Fruit fly (Drosophila melanogaster) whole organism, embryonic: ENCODE results near the gene CG17816.

ENCODE experiments used
- Blimp-1 ChIP-seq: fragments of 200-800 bp; sonication (Bioruptor generic); optimal IDR thresholded peaks from 3 replicates; lab custom pipeline; 2018; ENCODE audit warnings: missing biosample characterization, missing genetic modification characterization, mild to moderate bottlenecking, moderate library complexity, missing genetic modification reagents
- CG10565 ChIP-seq: fragments of 200-800 bp; sonication (Bioruptor generic); optimal IDR thresholded peaks from 3 replicates; lab custom pipeline; 2016; ENCODE audit warnings: missing biosample characterization, mild to moderate bottlenecking, missing genetic modification characterization
- CG12942 ChIP-seq: fragments of 200-800 bp; sonication (Bioruptor generic); optimal IDR thresholded peaks from 3 replicates; lab custom pipeline; 2016; ENCODE audit warnings: missing biosample characterization, missing genetic modification characterization
- CG13775 ChIP-seq: fragments of 200-800 bp; sonication (Bioruptor generic); optimal IDR thresholded peaks from 3 replicates; lab custom pipeline; 2017; ENCODE audit warnings: missing biosample characterization, mild to moderate bottlenecking, missing genetic modification characterization
- CG14050 ChIP-seq: fragments of 200-800 bp; sonication (Bioruptor generic); IDR thresholded peaks from 3 replicates; pipeline ENCODE4 v1.3.6; 2022; ENCODE audit warnings: missing biosample characterization, missing genetic modification characterization
- CG14860 ChIP-seq: fragments of 200-800 bp; sonication (Bioruptor generic); IDR thresholded peaks from 3 replicates; pipeline ENCODE4 v1.3.6; 2022; ENCODE audit warnings: missing biosample characterization, missing genetic modification characterization; ENCODE audit not compliant: partially characterized antibody
- CG15073 ChIP-seq: fragments of 200-800 bp; sonication (Bioruptor generic); optimal IDR thresholded peaks from 2 replicates; lab custom pipeline; 2016; ENCODE audit warnings: missing biosample characterization, missing genetic modification characterization
- CG16815 ChIP-seq: fragments of 200-800 bp; sonication (Bioruptor generic); optimal IDR thresholded peaks from 3 replicates; lab custom pipeline; 2017; ENCODE audit warnings: missing biosample characterization, mild to moderate bottlenecking, missing genetic modification characterization
- CG2202 ChIP-seq: fragments of 200-800 bp; sonication (Bioruptor generic); optimal IDR thresholded peaks from 2 replicates; lab custom pipeline; 2018; ENCODE audit warnings: missing biosample characterization, mild to moderate bottlenecking, missing genetic modification characterization
- CG2889 ChIP-seq: fragments of 200-800 bp; sonication (Bioruptor generic); IDR thresholded peaks from 3 replicates; pipeline ENCODE4 v1.3.6; 2022; ENCODE audit warnings: missing biosample characterization, missing genetic modification characterization
- CG3163 ChIP-seq: fragments of 200-800 bp; sonication (Bioruptor generic); optimal IDR thresholded peaks from 3 replicates; lab custom pipeline; 2016; ENCODE audit warnings: missing biosample characterization, missing genetic modification characterization
- CG32767 ChIP-seq: fragments of 200-800 bp; sonication (Bioruptor generic); IDR thresholded peaks from 2 replicates; pipeline ENCODE4 v1.3.6; 2022; ENCODE audit warnings: missing biosample characterization, missing genetic modification characterization
- CG4707 ChIP-seq: fragments of 200-800 bp; sonication (Bioruptor generic); optimal IDR thresholded peaks from 2 replicates; lab custom pipeline; 2018; ENCODE audit warnings: missing biosample characterization, mild to moderate bottlenecking, missing genetic modification characterization, moderate library complexity
- CG4854 ChIP-seq: fragments of 200-800 bp; sonication (Bioruptor generic); optimal IDR thresholded peaks from 2 replicates; lab custom pipeline; 2016; ENCODE audit warnings: missing biosample characterization, missing genetic modification characterization, inconsistent platforms
- CG9797 ChIP-seq: fragments of 200-800 bp; sonication (Bioruptor generic); optimal IDR thresholded peaks from 3 replicates; lab custom pipeline; 2018; ENCODE audit warnings: missing biosample characterization, mild to moderate bottlenecking, missing genetic modification characterization
- CoRest ChIP-seq: fragments of 200-800 bp; sonication (Bioruptor generic); optimal IDR thresholded peaks from 3 replicates; lab custom pipeline; 2018; ENCODE audit warnings: missing biosample characterization, mild to moderate bottlenecking, missing genetic modification characterization, moderate library complexity
- Dfd ChIP-seq, 2 experiments: fragments of >200 bp; optimal IDR thresholded peaks; 2 replicates each; lab custom pipeline; 2017; ENCODE audit warnings: missing biosample characterization in 2 of 2, missing genetic modification characterization in 2 of 2
- Fer1 ChIP-seq: fragments of 200-800 bp; sonication (Bioruptor generic); optimal IDR thresholded peaks from 2 replicates; lab custom pipeline; 2017; ENCODE audit warnings: missing biosample characterization, mild to moderate bottlenecking, missing genetic modification characterization
- GATAe ChIP-seq: fragments of 200-800 bp; sonication (Bioruptor generic); conservative IDR thresholded peaks from 2 replicates; pipeline ENCODE4 v1.3.6; 2022; ENCODE audit warnings: missing biosample characterization, missing genetic modification characterization
- HLHmδ ChIP-seq: fragments of 200-800 bp; sonication (Bioruptor generic); optimal IDR thresholded peaks from 2 replicates; lab custom pipeline; 2018; ENCODE audit warnings: missing biosample characterization, mild to moderate bottlenecking, missing genetic modification characterization, moderate library complexity
- MTF-1 ChIP-seq: fragments of 200-800 bp; sonication (Bioruptor generic); optimal IDR thresholded peaks from 2 replicates; lab custom pipeline; 2018; ENCODE audit warnings: missing biosample characterization, mild to moderate bottlenecking, missing genetic modification characterization, borderline replicate concordance
- Mes4 ChIP-seq: fragments of 200-800 bp; sonication (Bioruptor generic); optimal IDR thresholded peaks from 2 replicates; lab custom pipeline; 2016; ENCODE audit warnings: missing biosample characterization, missing genetic modification characterization
- NC2β ChIP-seq: fragments of 200-800 bp; sonication (Bioruptor generic); optimal IDR thresholded peaks from 2 replicates; lab custom pipeline; 2016; ENCODE audit warnings: missing biosample characterization, missing genetic modification characterization
- Oli ChIP-seq: fragments of 200-800 bp; sonication (Bioruptor generic); optimal IDR thresholded peaks from 2 replicates; lab custom pipeline; 2018; ENCODE audit warnings: missing biosample characterization, mild to moderate bottlenecking, missing genetic modification characterization, moderate library complexity
- Pdp1 ChIP-seq, 2 experiments: fragments of 200-800 bp; sonication (Bioruptor generic); optimal IDR thresholded peaks; 3 replicates each; lab custom pipeline; 2016; ENCODE audit warnings: missing biosample characterization in 2 of 2, missing genetic modification characterization in 2 of 2, mild to moderate bottlenecking in 1 of 2, moderate library complexity in 1 of 2
- Scr ChIP-seq: fragments of 200-800 bp; sonication (Bioruptor generic); IDR thresholded peaks from 2 replicates; pipeline ENCODE4 v1.3.6; 2022; ENCODE audit warnings: missing biosample characterization, missing genetic modification characterization; ENCODE audit not compliant: partially characterized antibody
- Spps ChIP-seq: fragments of 200-800 bp; sonication (Bioruptor generic); optimal IDR thresholded peaks from 2 replicates; lab custom pipeline; 2018; ENCODE audit warnings: missing biosample characterization, mild to moderate bottlenecking, missing genetic modification characterization
- TFAM ChIP-seq: fragments of 200-800 bp; sonication (Bioruptor generic); optimal IDR thresholded peaks from 2 replicates; lab custom pipeline; 2017; ENCODE audit warnings: missing biosample characterization, missing genetic modification characterization, inconsistent platforms
- ase ChIP-seq: fragments of 200-800 bp; sonication (Bioruptor generic); IDR thresholded peaks from 3 replicates; pipeline ENCODE4 v1.3.6; 2022; ENCODE audit warnings: missing biosample characterization, missing genetic modification characterization
- az2 ChIP-seq: fragments of 200-800 bp; sonication (Bioruptor generic); optimal IDR thresholded peaks from 3 replicates; lab custom pipeline; 2016; ENCODE audit warnings: missing biosample characterization, missing genetic modification characterization
- bab2 ChIP-seq: fragments of 200-800 bp; sonication (Bioruptor generic); optimal IDR thresholded peaks from 2 replicates; lab custom pipeline; 2016; ENCODE audit warnings: missing biosample characterization, missing genetic modification characterization
- chm ChIP-seq: fragments of 200-800 bp; sonication (Bioruptor generic); IDR thresholded peaks from 2 replicates; pipeline ENCODE4 v1.3.6; 2022; ENCODE audit warnings: missing biosample characterization, missing genetic modification characterization
- crol ChIP-seq: fragments of 200-800 bp; sonication (Bioruptor generic); IDR thresholded peaks from 2 replicates; pipeline ENCODE4 v1.3.6; 2022; ENCODE audit warnings: missing biosample characterization, missing genetic modification characterization
- da ChIP-seq: fragments of 200-800 bp; sonication (Bioruptor generic); optimal IDR thresholded peaks from 2 replicates; lab custom pipeline; 2016; ENCODE audit warnings: missing biosample characterization, missing genetic modification characterization
- dan ChIP-seq: fragments of 200-800 bp; sonication (Bioruptor generic); IDR thresholded peaks from 2 replicates; pipeline ENCODE4 v1.3.6; 2022; ENCODE audit warnings: missing biosample characterization, missing genetic modification characterization
- disco-r ChIP-seq: fragments of 200-800 bp; sonication (Bioruptor generic); optimal IDR thresholded peaks from 2 replicates; lab custom pipeline; 2016; ENCODE audit warnings: missing biosample characterization, missing genetic modification characterization
- hth ChIP-seq: fragments of >200 bp; optimal IDR thresholded peaks from 2 replicates; lab custom pipeline; 2017; ENCODE audit warnings: inconsistent platforms
- ind ChIP-seq: fragments of 200-800 bp; sonication (Bioruptor generic); optimal IDR thresholded peaks from 3 replicates; lab custom pipeline; 2016; ENCODE audit warnings: missing biosample characterization, missing genetic modification characterization
- jumu ChIP-seq: fragments of 200-800 bp; sonication (Bioruptor generic); optimal IDR thresholded peaks from 3 replicates; lab custom pipeline; 2016; ENCODE audit warnings: missing biosample characterization, missing genetic modification characterization
- kni ChIP-seq: fragments of 200-800 bp; sonication (Bioruptor generic); optimal IDR thresholded peaks from 3 replicates; lab custom pipeline; 2017; ENCODE audit warnings: mild to moderate bottlenecking, missing biosample characterization, missing genetic modification reagents, missing genetic modification characterization
- lola ChIP-seq, 3 experiments: fragments of >200 bp in 2 of 3; fragments of 200-800 bp in 1 of 3; sonication (Bioruptor generic) in 1 of 3; optimal IDR thresholded peaks; 2 replicates each; lab custom pipeline; 2017 to 2019; ENCODE audit warnings: missing biosample characterization in 3 of 3, missing genetic modification characterization in 3 of 3, mild to moderate bottlenecking in 1 of 3, moderate library complexity in 1 of 3
- oc ChIP-seq: fragments of 200-800 bp; sonication (Bioruptor generic); optimal IDR thresholded peaks from 2 replicates; lab custom pipeline; 2018; ENCODE audit warnings: missing biosample characterization, mild to moderate bottlenecking, missing genetic modification characterization, moderate library complexity
- phol ChIP-seq: fragments of 200-800 bp; sonication (Bioruptor generic); optimal IDR thresholded peaks from 3 replicates; lab custom pipeline; 2018; ENCODE audit warnings: missing biosample characterization, mild to moderate bottlenecking, missing genetic modification characterization, moderate library complexity
- prd ChIP-seq, 3 experiments: fragments of >200 bp in 2 of 3; fragments of 200-800 bp in 1 of 3; sonication (Bioruptor generic) in 1 of 3; optimal IDR thresholded peaks in 2 of 3; IDR thresholded peaks in 1 of 3; 2 replicates in 2 of 3; 3 replicates in 1 of 3; pipeline versions ENCODE4 v1.3.6 to Lab custom; 2017 to 2022; ENCODE audit warnings: missing biosample characterization in 1 of 3, missing genetic modification characterization in 1 of 3
- slp2 ChIP-seq: fragments of 200-800 bp; sonication (Bioruptor generic); optimal IDR thresholded peaks from 2 replicates; lab custom pipeline; 2016; ENCODE audit warnings: missing biosample characterization, missing genetic modification characterization
- twi ChIP-seq: fragments of 200-800 bp; optimal IDR thresholded peaks from 2 replicates; lab custom pipeline; 2019; ENCODE audit warnings: missing biosample characterization, mild to moderate bottlenecking, missing genetic modification characterization, moderate library complexity
- wek ChIP-seq: fragments of 200-800 bp; sonication (Bioruptor generic); optimal IDR thresholded peaks from 3 replicates; lab custom pipeline; 2018; ENCODE audit warnings: missing biosample characterization, mild to moderate bottlenecking, missing genetic modification characterization, moderate library complexity

The CG17816 gene

dm6 chr3R:7809662-7810621, 76.6 kb downstream of the CG17816 start, which contains the start of the genes CG2993 and sgll (continued):
- TF ChIP-seq Scr (GFP tag; lab: Robert Waterston, UW) (no peak), chm (GFP tag; lab: Robert Waterston, UW) (peak; percentile 95), ase (peak; percentile 93), CG9797 (GFP tag; lab: Kevin White, UChicago) (peak; percentile 73), oc (tag; lab: Kevin White, UChicago) (peak; percentile 39), phol (tag; lab: Kevin White, UChicago) (peak; percentile 84), wek (GFP tag; lab: Kevin White, UChicago) (peak; percentile 62), CG4707 (peak; percentile 63), CG13775 (GFP tag; lab: Kevin White, UChicago) (peak; percentile 72), Pdp1 (GFP tag; optimal IDR thresholded peaks at IDR 0.05; lab: Kevin White, UChicago) (peak; percentile 92), bab2 (GFP tag; lab: Kevin White, UChicago) (peak; percentile 97), hth (lab: Kevin White, UChicago) (no peak), CG4854 (peak; percentile 85), CG3163 (GFP tag; lab: Kevin White, UChicago) (peak; percentile 76), kni (GFP tag; lab: Kevin White, UChicago) (peak; percentile 68), jumu (GFP tag; lab: Kevin White, UChicago) (peak; percentile 93), disco-r (GFP tag; lab: Kevin White, UChicago) (peak; percentile 82), crol (GFP tag; lab: Robert Waterston, UW) (no peak), CG2889 (peak; percentile 70; the same call in 2 of the 3 replicates), Oli (tag; lab: Kevin White, UChicago) (peak; percentile 81), HLHmδ (peak; percentile 84), GATAe (peak; percentile 45; the same call in 1 of the 2 replicates), CoRest (peak; percentile 88), NC2β (peak; percentile 95), CG14050 (GFP tag; lab: Robert Waterston, UW) (peak; percentile 79), CG10565 (GFP tag; lab: Kevin White, UChicago) (no peak), Dfd (GFP tag; optimal IDR thresholded peaks at IDR 0.05; lab: Kevin White, UChicago) (no peak), az2 (GFP tag; lab: Kevin White, UChicago) (peak; percentile 97), twi (tag; lab: Kevin White, UChicago) (peak; percentile 74), Fer1 (GFP tag; lab: Kevin White, UChicago) (peak; percentile 67), CG15073 (GFP tag; lab: Kevin White, UChicago) (peak; percentile 65), TFAM (peak; percentile 67), CG12942 (GFP tag; lab: Kevin White, UChicago) (peak; percentile 92), CG16815 (GFP tag; lab: Kevin White, UChicago) (peak; percentile 93), MTF-1 (GFP tag; lab: Kevin White, UChicago) (peak; percentile 93), prd (optimal IDR thresholded peaks at IDR 0.05; lab: Kevin White, UChicago) (no peak), prd (GFP tag; IDR thresholded peaks at IDR 0.05; lab: Robert Waterston, UW) (peak; percentile 95), Blimp-1 (peak; percentile 76), slp2 (GFP tag; lab: Kevin White, UChicago) (peak; percentile 91), lola (GFP tag; optimal IDR thresholded peaks at IDR 0.05; lab: Kevin White, UChicago) (no peak), CG32767 (no peak; the same call in 1 of the 2 replicates), dan (peak; percentile 46; the same call in 1 of the 2 replicates), Mes4 (GFP tag; lab: Kevin White, UChicago) (peak; percentile 94), da (GFP tag; lab: Kevin White, UChicago) (peak; percentile 93), Spps (tag; lab: Kevin White, UChicago) (no peak), CG14860 (GFP tag; lab: Robert Waterston, UW) (no peak), ind (GFP tag; lab: Kevin White, UChicago) (peak; percentile 95), CG2202 (peak; percentile 68)
